Worm (Caenorhabditis elegans) whole organism, young adult: ENCODE results near the gene ani-3.

ENCODE experiments used
- F55B11.4 ChIP-seq: sonication (generic microtip); optimal IDR thresholded peaks from 2 replicates; lab custom pipeline; 2016; ENCODE audit warnings: missing compliant biosample characterization, missing genetic modification characterization, borderline replicate concordance; ENCODE audit not compliant: insufficient read depth
- Y53G8AR.9 ChIP-seq: fragments of 200-800 bp; sonication (Bioruptor generic); conservative IDR thresholded peaks from 2 replicates; pipeline ENCODE4 v1.3.6; 2022; ENCODE audit warnings: missing genetic modification reagents, missing genetic modification characterization, missing compliant biosample characterization
- bed-2 ChIP-seq: fragments of 200-800 bp; sonication (Bioruptor generic); IDR thresholded peaks from 2 replicates; pipeline ENCODE4 v1.3.6; 2022; ENCODE audit warnings: missing genetic modification reagents, missing genetic modification characterization, missing compliant biosample characterization
- ceh-58 ChIP-seq: fragments of 200-800 bp; sonication (Bioruptor generic); IDR thresholded peaks from 2 replicates; pipeline ENCODE4 v1.3.6; 2022; ENCODE audit warnings: missing genetic modification characterization, missing compliant biosample characterization
- gei-17 ChIP-seq: fragments of 200-800 bp; sonication (Bioruptor generic); optimal IDR thresholded peaks from 2 replicates; lab custom pipeline; 2018; ENCODE audit warnings: mild to moderate bottlenecking, missing genetic modification characterization, missing compliant biosample characterization
- lag-1 ChIP-seq: fragments of 200-800 bp; sonication (Bioruptor generic); IDR thresholded peaks from 2 replicates; pipeline ENCODE4 v1.3.6; 2022; ENCODE audit warnings: missing genetic modification reagents, missing genetic modification characterization, missing compliant biosample characterization
- let-526 ChIP-seq: fragments of 200-800 bp; sonication (Bioruptor generic); IDR thresholded peaks from 2 replicates; pipeline ENCODE4 v1.3.6; 2022; ENCODE audit warnings: missing genetic modification reagents, missing genetic modification characterization, missing compliant biosample characterization
- lin-54 ChIP-seq: fragments of 200-800 bp; sonication (Bioruptor generic); optimal IDR thresholded peaks from 2 replicates; lab custom pipeline; 2018; ENCODE audit warnings: mild to moderate bottlenecking, missing genetic modification characterization, missing compliant biosample characterization
- lsy-27 ChIP-seq: sonication (generic microtip); optimal IDR thresholded peaks from 2 replicates; lab custom pipeline; 2017; ENCODE audit warnings: missing genetic modification characterization, mild to moderate bottlenecking, missing compliant biosample characterization, antibody characterized with exemption, missing genotype, borderline replicate concordance; ENCODE audit not compliant: insufficient read depth
- pha-4 ChIP-seq: fragments of 150-350 bp; sonication (generic microtip); optimal IDR thresholded peaks from 2 replicates; lab custom pipeline; 2014; ENCODE audit warnings: missing biosample characterization, missing genetic modification reagents, missing genetic modification characterization
- rcor-1 ChIP-seq: fragments of 200-800 bp; sonication (Bioruptor generic); IDR thresholded peaks from 2 replicates; pipeline ENCODE4 v1.3.6; 2022; ENCODE audit warnings: missing genetic modification reagents, missing genetic modification characterization, missing compliant biosample characterization
- ztf-18 ChIP-seq: sonication (generic microtip); optimal IDR thresholded peaks from 2 replicates; lab custom pipeline; 2016; ENCODE audit warnings: missing genotype, mild to moderate bottlenecking, missing genetic modification characterization, missing compliant biosample characterization

- TF ChIP-seq let-526 (GFP tag; lab: Robert Waterston, UW) (no peak), ceh-58 (GFP tag; lab: Robert Waterston, UW) (no peak), lag-1 (GFP tag; lab: Robert Waterston, UW) (no peak), lsy-27 (no peak), F55B11.4 (tag; lab: Kevin White, UChicago) (no peak), pha-4 (tag; lab: Kevin White, UChicago) (no peak), bed-2 (GFP tag; lab: Robert Waterston, UW) (no peak), gei-17 (GFP tag; lab: Kevin White, UChicago) (no peak), Y53G8AR.9 (GFP tag; lab: Robert Waterston, UW) (no peak), rcor-1 (no peak), ztf-18 (tag; lab: Kevin White, UChicago) (no peak), lin-54 (GFP tag; lab: Kevin White, UChicago) (no peak)
These were observed 18.3 kb downstream of the ani-3 start, which contains the start of gene Y43F8C.17 for ce11 chrV:19715847-19716246.
